Fruit fly (Drosophila melanogaster): ENCODE data around the gene Nplp2.

Nplp2 gene

dm6 chr3L:13403141-13403867 is 47.1 kb downstream of the Nplp2 start (continued):
- TF ChIP-seq YL-1 (GFP tag; optimal IDR thresholded peaks at IDR 0.05) = no peak
- TF ChIP-seq CkIIα-i1 (GFP tag; IDR thresholded peaks at IDR 0.05) = no peak
- peak; percentile 52 for TF ChIP-seq dmrt99B (tag; optimal IDR thresholded peaks at IDR 0.05)
- TF ChIP-seq mam (GFP tag; optimal IDR thresholded peaks at IDR 0.05) = no peak
- no peak for TF ChIP-seq ase (GFP tag; IDR thresholded peaks at IDR 0.05)
- peak; percentile 46 for TF ChIP-seq CG4404 (GFP tag; IDR thresholded peaks at IDR 0.05)
- TF ChIP-seq D19A (tag; optimal IDR thresholded peaks at IDR 0.05) = peak; percentile 46
- TF ChIP-seq scrt (GFP tag; optimal IDR thresholded peaks at IDR 0.05) = no peak
- no peak for TF ChIP-seq vnd (GFP tag; IDR thresholded peaks at IDR 0.05; ENCODE audit: partially characterized antibody)
- TF ChIP-seq Vsx1 (GFP tag; optimal IDR thresholded peaks at IDR 0.05) = no peak
- no peak for TF ChIP-seq sqz (GFP tag; optimal IDR thresholded peaks at IDR 0.05)
- no peak for TF ChIP-seq CG4282 (GFP tag; optimal IDR thresholded peaks at IDR 0.05)
